Worm (Caenorhabditis elegans): ENCODE results near the gene F42G8.8.

DNA sequence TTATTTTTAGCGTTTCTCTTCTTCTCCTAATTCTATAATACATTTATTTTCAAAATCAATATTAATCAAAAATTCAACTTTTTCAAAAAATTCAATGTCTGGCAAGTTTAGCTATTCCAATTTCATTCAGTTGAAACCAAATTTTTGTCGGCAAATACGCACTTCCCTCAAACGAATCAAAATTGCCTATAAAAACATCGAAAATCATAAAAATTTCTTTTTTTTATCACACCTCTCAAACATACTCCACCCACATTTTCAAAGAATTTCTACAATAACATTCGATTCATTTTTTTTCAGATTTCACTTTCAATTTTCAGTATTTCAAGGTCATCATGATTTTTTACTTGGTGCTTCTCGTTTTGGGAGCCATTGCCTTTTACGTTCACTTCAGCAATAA lies 40.2 kb downstream of the F42G8.8 start, which contains the start of gene faah-1:
- TF ChIP-seq nhr-12 (tag; optimal IDR thresholded peaks at IDR 0.05) (no peak), ceh-82 (tag; optimal IDR thresholded peaks at IDR 0.05) (no peak), elt-3 (tag; optimal IDR thresholded peaks at IDR 0.05) (no peak), nhr-6 (tag; optimal IDR thresholded peaks at IDR 0.05) (no peak)

All from whole organism, L2 larva.